Worm (Caenorhabditis elegans): ENCODE data around the gene T23G7.2.

DNA sequence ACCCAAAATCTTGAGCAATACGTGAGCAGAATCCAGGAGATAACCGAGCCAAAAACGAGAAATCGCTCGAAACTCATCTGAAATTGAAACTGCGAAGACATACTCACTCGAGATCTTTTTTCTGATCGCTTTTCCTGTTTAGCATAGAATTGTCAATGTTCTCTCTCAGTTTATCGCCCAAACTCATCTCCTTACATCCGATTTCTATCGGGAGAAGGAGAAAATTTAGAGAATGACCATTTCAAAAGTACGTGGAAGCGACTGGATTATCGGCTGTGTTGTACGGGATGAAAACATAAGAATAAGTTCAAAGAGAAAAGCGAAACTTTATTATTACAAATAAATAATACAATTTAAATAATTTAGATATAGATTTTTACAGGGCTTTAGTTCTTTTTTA, at the start of gene T23G7.2:
- TF ChIP-seq nhr-237 (tag; optimal IDR thresholded peaks at IDR 0.05) (no peak), nhr-28 (tag; optimal IDR thresholded peaks at IDR 0.05) (no peak), lsy-12 (tag; optimal IDR thresholded peaks at IDR 0.05) (no peak), ama-1 (optimal IDR thresholded peaks at IDR 0.05) (no peak), zag-1 (tag; optimal IDR thresholded peaks at IDR 0.05) (no peak), pqm-1 (tag; optimal IDR thresholded peaks at IDR 0.05) (no peak), pha-4 (tag; optimal IDR thresholded peaks at IDR 0.05) (no peak), ztf-11 (tag; optimal IDR thresholded peaks at IDR 0.05) (no peak), fos-1 (tag; optimal IDR thresholded peaks at IDR 0.05) (no peak), tbx-2 (tag; optimal IDR thresholded peaks at IDR 0.05) (no peak), unc-62 (GFP tag; optimal IDR thresholded peaks at IDR 0.05) (no peak)
